Fruit fly (Drosophila melanogaster): ENCODE measurements around the gene Mst27D.

Mst27D gene

DNA sequence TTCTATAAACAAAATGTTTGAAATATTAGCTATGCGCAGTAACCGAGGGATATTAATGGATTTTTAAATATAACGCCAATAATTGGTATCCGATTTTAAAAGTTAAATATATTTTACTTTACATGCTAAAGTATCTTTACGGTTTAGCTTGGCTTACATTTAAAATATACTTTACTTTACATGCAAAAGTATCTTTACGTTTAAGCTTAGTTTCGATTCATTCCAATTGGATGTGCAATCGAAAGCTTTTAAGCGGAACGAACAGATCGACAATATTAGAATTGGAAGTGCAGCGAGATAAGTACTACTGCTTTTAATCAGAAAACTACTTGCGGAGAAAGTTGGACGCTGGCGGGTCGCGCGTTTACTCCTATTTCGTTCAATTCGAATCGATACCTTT is 31.7 kb downstream of the Mst27D start (continued):
- TF ChIP-seq Mad (GFP tag; optimal IDR thresholded peaks at IDR 0.05) (no peak), E2f2 (GFP tag; IDR thresholded peaks at IDR 0.05) (0 out of 2 replicates have a peak, but pooled peaks have one; percentile 10), bbx (GFP tag; IDR thresholded peaks at IDR 0.05; ENCODE audit: partially characterized antibody) (peak; percentile 42; the same call in 1 of the 2 replicates), corto (GFP tag; optimal IDR thresholded peaks at IDR 0.05) (no peak), NfI (GFP tag; optimal IDR thresholded peaks at IDR 0.05) (no peak), hb (GFP tag; IDR thresholded peaks at IDR 0.05; ENCODE audit: partially characterized antibody) (no peak), HLHmδ (GFP tag; optimal IDR thresholded peaks at IDR 0.05) (no peak), CG32767 (GFP tag; IDR thresholded peaks at IDR 0.05) (no peak), CG6175 (GFP tag; IDR thresholded peaks at IDR 0.05) (no peak)

- no peak for TF ChIP-seq CG13624 (GFP tag; optimal IDR thresholded peaks at IDR 0.05)
- TF ChIP-seq Med (GFP tag) = peak; percentile 12
- TF ChIP-seq Stat92E (GFP tag; optimal IDR thresholded peaks at IDR 0.05) = no peak
- TF ChIP-seq CG4404 (GFP tag; IDR thresholded peaks at IDR 0.05) = no peak
- TF ChIP-seq CG12942 (GFP tag; optimal IDR thresholded peaks at IDR 0.05) = no peak
- TF ChIP-seq nom (GFP tag; optimal IDR thresholded peaks at IDR 0.05) = peak; percentile 65
- no peak for TF ChIP-seq fu2 (GFP tag; optimal IDR thresholded peaks at IDR 0.05)
- no peak for TF ChIP-seq CG3726 (GFP tag; IDR thresholded peaks at IDR 0.05)
- TF ChIP-seq Kr (GFP tag; optimal IDR thresholded peaks at IDR 0.05) = no peak
- no peak for TF ChIP-seq CG10321 (GFP tag; IDR thresholded peaks at IDR 0.05)
Measured at dm6 chr2L:7028440-7028839, 32.2 kb downstream of the Mst27D start.

- TF ChIP-seq CG4360 (GFP tag; IDR thresholded peaks at IDR 0.05) (peak; percentile 99), Nf-YB (GFP tag; optimal IDR thresholded peaks at IDR 0.05) (no peak), CG6689 (GFP tag; IDR thresholded peaks at IDR 0.05) (no peak), bsh (GFP tag; optimal IDR thresholded peaks at IDR 0.05) (no peak), CG16815 (GFP tag; optimal IDR thresholded peaks at IDR 0.05) (no peak), CG9609 (GFP tag; optimal IDR thresholded peaks at IDR 0.05) (peak; percentile 27), unpg (GFP tag; optimal IDR thresholded peaks at IDR 0.05) (peak; percentile 12), scrt (GFP tag; optimal IDR thresholded peaks at IDR 0.05) (no peak), CG12219 (GFP tag; optimal IDR thresholded peaks at IDR 0.05) (no peak), crp (GFP tag; optimal IDR thresholded peaks at IDR 0.05) (peak in 1 of 2 experiments; percentile 86), CG18599 (GFP tag; optimal IDR thresholded peaks at IDR 0.05) (no peak), so (GFP tag; IDR thresholded peaks at IDR 0.05) (no peak), CG7928 (GFP tag; optimal IDR thresholded peaks at IDR 0.05) (no peak), pzg (GFP tag; optimal IDR thresholded peaks at IDR 0.05) (peak; percentile 56), bab2 (GFP tag; optimal IDR thresholded peaks at IDR 0.05) (peak; percentile 30), tio (GFP tag; optimal IDR thresholded peaks at IDR 0.05) (no peak), CG16779 (GFP tag; IDR thresholded peaks at IDR 0.05) (no peak), bcd (GFP tag; optimal IDR thresholded peaks at IDR 0.05) (no peak), Fer1 (GFP tag; optimal IDR thresholded peaks at IDR 0.05) (peak; percentile 17), MBD-R2 (GFP tag; IDR thresholded peaks at IDR 0.05) (peak; percentile 57), CG17829 (tag; optimal IDR thresholded peaks at IDR 0.05) (peak; percentile 29), CG4424 (GFP tag; optimal IDR thresholded peaks at IDR 0.05) (peak; percentile 4), Doc3 (GFP tag; IDR thresholded peaks at IDR 0.05; ENCODE audit: partially characterized antibody) (peak; percentile 79), cwo (GFP tag; optimal IDR thresholded peaks at IDR 0.05) (peak; percentile 67), CG5180 (GFP tag; optimal IDR thresholded peaks at IDR 0.05) (no peak), CG14441 (GFP tag; IDR thresholded peaks at IDR 0.05) (0 out of 2 replicates have a peak, but pooled peaks have one; percentile 25), Sry-δ (GFP tag; optimal IDR thresholded peaks at IDR 0.05) (peak; percentile 56)
Measured at dm6 chr2L:7026988-7027908, 33.4 kb downstream of the Mst27D start, which contains the start of the genes CG31908 and MME1. CG31908 (minus strand) TSS chr2L:7027389. MME1 (plus strand) TSS chr2L:7027526.

Measured in whole organism, embryonic.